Fruit fly (Drosophila melanogaster) whole organism: ENCODE results near the gene CG8745.

Experiments used
- CG8478 ChIP-seq: fragments of >200 bp; optimal IDR thresholded peaks from 2 replicates; lab custom pipeline; 2018; ENCODE audit warnings: inconsistent platforms
- Dll ChIP-seq: fragments of >200 bp; optimal IDR thresholded peaks from 2 replicates; lab custom pipeline; 2017
- EcR ChIP-seq, 2 experiments: fragments of >200 bp; optimal IDR thresholded peaks; 2 replicates each; lab custom pipeline; 2017; ENCODE audit warnings: missing biosample characterization in 2 of 2, missing genetic modification characterization in 2 of 2, missing genetic modification reagents in 2 of 2
- pan ChIP-seq: fragments of >200 bp; optimal IDR thresholded peaks from 2 replicates; lab custom pipeline; 2017
- psq ChIP-seq: fragments of >200 bp; optimal IDR thresholded peaks from 2 replicates; lab custom pipeline; 2017
- usp ChIP-seq: fragments of >200 bp; optimal IDR thresholded peaks from 2 replicates; lab custom pipeline; 2017; ENCODE audit warnings: missing biosample characterization, missing genetic modification characterization, mixed read lengths

CG8745 gene

dm6 chr3L:13843356-13843755, 23.3 kb downstream of the CG8745 start, which contains the start of gene Tsp68C:
Tsp68C (plus strand) TSS chr3L:13843656.
- no peak for TF ChIP-seq EcR (GFP tag; optimal IDR thresholded peaks at IDR 0.05; lab: Kevin White, UChicago)
- TF ChIP-seq CG8478 (lab: Kevin White, UChicago): no peak
- TF ChIP-seq pan (lab: Kevin White, UChicago): no peak
- TF ChIP-seq psq (lab: Kevin White, UChicago): no peak

dm6 chr3L:13842917-13843316, 23.8 kb downstream of the CG8745 start, which contains the start of gene CG8750:
CG8750 (minus strand) TSS chr3L:13843017.
- TF ChIP-seq CG8478 (lab: Kevin White, UChicago): no peak
- TF ChIP-seq psq (lab: Kevin White, UChicago): no peak

DNA sequence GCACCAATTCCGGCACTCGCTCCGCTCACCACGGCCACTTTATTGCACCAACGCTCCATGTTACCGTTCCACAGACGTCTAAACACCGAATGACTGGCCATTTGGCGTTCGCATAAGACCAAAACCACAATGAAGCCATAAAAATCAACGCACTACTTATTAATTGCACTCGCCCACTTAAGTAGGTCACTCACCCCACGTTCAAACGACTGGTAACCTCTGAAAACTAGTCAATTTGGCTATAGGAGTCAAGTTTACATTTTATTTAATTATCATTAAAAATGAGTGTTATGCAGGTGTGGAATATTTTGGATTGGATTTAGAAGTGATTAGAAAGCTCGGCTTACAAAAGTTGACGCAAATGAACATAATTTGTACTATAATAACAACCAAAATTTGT, 24.6 kb downstream of the CG8745 start, which contains the start of gene CG8757:
Gene CG8757 (minus strand): TSS at position 101 of the 400 bp plus-strand sequence.
- TF ChIP-seq psq (lab: Kevin White, UChicago) (no peak), EcR (GFP tag; optimal IDR thresholded peaks at IDR 0.05; lab: Kevin White, UChicago) (no peak), pan (lab: Kevin White, UChicago) (no peak), CG8478 (lab: Kevin White, UChicago) (no peak), usp (GFP tag; lab: Kevin White, UChicago) (no peak), Dll (lab: Kevin White, UChicago) (no peak)

- TF ChIP-seq EcR (GFP tag; optimal IDR thresholded peaks at IDR 0.05; lab: Kevin White, UChicago) (no peak), usp (GFP tag; lab: Kevin White, UChicago) (no peak), pan (lab: Kevin White, UChicago) (no peak), CG8478 (lab: Kevin White, UChicago) (no peak), Dll (lab: Kevin White, UChicago) (no peak), psq (lab: Kevin White, UChicago) (no peak)
Measured at dm6 chr3L:13840731-13841130, 26.0 kb downstream of the CG8745 start.

DNA sequence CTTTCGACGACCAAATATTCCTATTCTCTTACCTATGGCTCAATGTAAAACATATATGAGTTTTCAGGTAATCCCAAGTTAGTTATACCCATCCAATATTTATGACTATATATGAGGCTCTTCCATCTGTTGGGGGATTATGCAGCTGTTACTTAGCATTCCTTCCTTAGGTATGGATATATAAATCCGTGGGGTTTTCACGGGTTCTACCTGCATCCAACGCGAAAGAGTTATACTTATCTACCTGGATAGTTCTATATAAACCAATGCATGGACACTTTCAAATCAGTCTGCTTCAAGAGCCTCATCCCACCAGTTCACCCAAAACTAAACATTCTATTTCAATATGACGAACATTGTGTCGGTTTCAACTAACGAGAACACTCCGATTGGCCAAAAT, 29.2 kb downstream of the CG8745 start, which contains the start of gene CG43184:
Gene CG43184 (plus strand): TSS at position 301 of the 400 bp plus-strand sequence.
- no peak for TF ChIP-seq psq (lab: Kevin White, UChicago)
- TF ChIP-seq CG8478 (lab: Kevin White, UChicago): no peak
- no peak for TF ChIP-seq pan (lab: Kevin White, UChicago)
- no peak for TF ChIP-seq EcR (GFP tag; optimal IDR thresholded peaks at IDR 0.05; lab: Kevin White, UChicago)
- TF ChIP-seq usp (GFP tag; lab: Kevin White, UChicago): no peak
- TF ChIP-seq Dll (lab: Kevin White, UChicago): no peak
